Fruit fly (Drosophila melanogaster): ENCODE results near the gene PolE1.

Gene PolE1

dm6 chr3R:23346893-23347396, 983 bp upstream of the PolE1 start (continued):
- no peak for TF ChIP-seq CG10543 (GFP tag; optimal IDR thresholded peaks at IDR 0.05)
- peak; percentile 19 for TF ChIP-seq caup (GFP tag; optimal IDR thresholded peaks at IDR 0.05; ENCODE audit: severe bottlenecking)
- no peak for TF ChIP-seq Ets97D (GFP tag; optimal IDR thresholded peaks at IDR 0.05)
- TF ChIP-seq CG17912 (GFP tag; optimal IDR thresholded peaks at IDR 0.05) = no peak
- TF ChIP-seq sc (optimal IDR thresholded peaks at IDR 0.05) = no peak
- peak; percentile 25 for TF ChIP-seq sc (GFP tag; optimal IDR thresholded peaks at IDR 0.05)
- no peak for TF ChIP-seq B-H2 (GFP tag; optimal IDR thresholded peaks at IDR 0.05)
- peak; percentile 49 for TF ChIP-seq nmo (GFP tag; optimal IDR thresholded peaks at IDR 0.05)
- no peak for TF ChIP-seq oc (tag; optimal IDR thresholded peaks at IDR 0.05)
- TF ChIP-seq sr (GFP tag; IDR thresholded peaks at IDR 0.05) = no peak
- TF ChIP-seq lola (GFP tag; optimal IDR thresholded peaks at IDR 0.05) = peak in 1 of 3 experiments; percentile 67
- TF ChIP-seq CG2116 (GFP tag; optimal IDR thresholded peaks at IDR 0.05) = no peak
- no peak for TF ChIP-seq crp (GFP tag; optimal IDR thresholded peaks at IDR 0.05)
- no peak for TF ChIP-seq cad (GFP tag; optimal IDR thresholded peaks at IDR 0.05)
- no peak for TF ChIP-seq HmgD (GFP tag; optimal IDR thresholded peaks at IDR 0.05)
- no peak for TF ChIP-seq CG3838 (GFP tag; optimal IDR thresholded peaks at IDR 0.05)
- TF ChIP-seq Oli (tag; optimal IDR thresholded peaks at IDR 0.05) = peak; percentile 57
- no peak for TF ChIP-seq sens-2 (GFP tag; IDR thresholded peaks at IDR 0.05)
- peak; percentile 24 for TF ChIP-seq Spps (tag; optimal IDR thresholded peaks at IDR 0.05)
- no peak for TF ChIP-seq E2f1 (GFP tag; IDR thresholded peaks at IDR 0.05)
- TF ChIP-seq emc (GFP tag; optimal IDR thresholded peaks at IDR 0.05) = no peak
- no peak for TF ChIP-seq Fer1 (GFP tag; optimal IDR thresholded peaks at IDR 0.05)
- no peak for TF ChIP-seq slp2 (GFP tag; optimal IDR thresholded peaks at IDR 0.05)
- TF ChIP-seq lab (GFP tag; optimal IDR thresholded peaks at IDR 0.05) = peak; percentile 47
- TF ChIP-seq corto (GFP tag; optimal IDR thresholded peaks at IDR 0.05) = no peak
- TF ChIP-seq danr (GFP tag; IDR thresholded peaks at IDR 0.05) = peak; percentile 22; the same call in 1 of the 2 replicates
- peak; percentile 67 for TF ChIP-seq Med (GFP tag)
- TF ChIP-seq PHDP (tag; optimal IDR thresholded peaks at IDR 0.05) = peak; percentile 53
- TF ChIP-seq YL-1 (GFP tag; optimal IDR thresholded peaks at IDR 0.05) = no peak
- no peak for TF ChIP-seq CG8478 (optimal IDR thresholded peaks at IDR 0.05)
- no peak for TF ChIP-seq NC2α (GFP tag; optimal IDR thresholded peaks at IDR 0.05)
- no peak for TF ChIP-seq CG6654 (GFP tag; optimal IDR thresholded peaks at IDR 0.05)
- no peak for TF ChIP-seq CG6854 (GFP tag; optimal IDR thresholded peaks at IDR 0.05)
- TF ChIP-seq CG12769 (tag; optimal IDR thresholded peaks at IDR 0.05) = no peak
- TF ChIP-seq HLH3B (GFP tag; IDR thresholded peaks at IDR 0.05) = no peak
- TF ChIP-seq cas (GFP tag; IDR thresholded peaks at IDR 0.05) = no peak
- no peak for TF ChIP-seq toy (GFP tag; IDR thresholded peaks at IDR 0.05)
- no peak for TF ChIP-seq MTF-1 (GFP tag; optimal IDR thresholded peaks at IDR 0.05; ENCODE audit: borderline replicate concordance)
- no peak for TF ChIP-seq CG13624 (GFP tag; optimal IDR thresholded peaks at IDR 0.05)
- peak; percentile 46 for TF ChIP-seq Nf-YC (tag; optimal IDR thresholded peaks at IDR 0.05)
- no peak for TF ChIP-seq CG12744 (GFP tag; optimal IDR thresholded peaks at IDR 0.05)
- no peak for TF ChIP-seq Lpt (GFP tag; optimal IDR thresholded peaks at IDR 0.05)
- no peak for TF ChIP-seq abd-A (tag; optimal IDR thresholded peaks at IDR 0.05)
- peak; percentile 56 for TF ChIP-seq CG1832 (GFP tag; optimal IDR thresholded peaks at IDR 0.05)
- TF ChIP-seq CG4282 (GFP tag; optimal IDR thresholded peaks at IDR 0.05) = peak; percentile 4
- no peak for TF ChIP-seq CG2889 (GFP tag; IDR thresholded peaks at IDR 0.05)
- no peak for TF ChIP-seq CG3065 (GFP tag; optimal IDR thresholded peaks at IDR 0.05)
- TF ChIP-seq sd (tag; optimal IDR thresholded peaks at IDR 0.05) = no peak
- no peak for TF ChIP-seq CG31388 (GFP tag; optimal IDR thresholded peaks at IDR 0.05)
- no peak for TF ChIP-seq CG3995 (GFP tag; optimal IDR thresholded peaks at IDR 0.05)
- peak; percentile 55 for TF ChIP-seq D19A (tag; optimal IDR thresholded peaks at IDR 0.05)
